Worm (Caenorhabditis elegans): ENCODE data around the gene srh-282.

srh-282 gene

ce11 chrIV:322497-322896 lies 49.3 kb upstream of the srh-282 start, which contains the start of gene grl-26 (continued):
- TF ChIP-seq unc-98 (GFP tag; IDR thresholded peaks at IDR 0.05) (no peak), xbp-1 (tag; optimal IDR thresholded peaks at IDR 0.05) (no peak), rnt-1 (tag; optimal IDR thresholded peaks at IDR 0.05) (peak; percentile 66), snpc-4 (tag; optimal IDR thresholded peaks at IDR 0.05) (no peak), Y116A8C.19 (tag; optimal IDR thresholded peaks at IDR 0.05; ENCODE audit: borderline replicate concordance) (no peak), hlh-17 (GFP tag; optimal IDR thresholded peaks at IDR 0.05; ENCODE audit: borderline replicate concordance) (no peak), nhr-11 (tag; optimal IDR thresholded peaks at IDR 0.05) (no peak), lin-15B (tag; optimal IDR thresholded peaks at IDR 0.05) (no peak), unc-86 (tag; optimal IDR thresholded peaks at IDR 0.05) (no peak), mef-2 (tag; optimal IDR thresholded peaks at IDR 0.05) (no peak), sptf-1 (tag; optimal IDR thresholded peaks at IDR 0.05) (no peak), vab-15 (tag; optimal IDR thresholded peaks at IDR 0.05) (no peak), sup-37 (GFP tag; optimal IDR thresholded peaks at IDR 0.05) (no peak), C16A3.4 (tag; optimal IDR thresholded peaks at IDR 0.05) (peak; percentile 68), elt-2 (tag; optimal IDR thresholded peaks at IDR 0.05) (no peak), egl-13 (tag; optimal IDR thresholded peaks at IDR 0.05) (no peak), ztf-11 (tag; optimal IDR thresholded peaks at IDR 0.05) (no peak), ceh-8 (GFP tag; optimal IDR thresholded peaks at IDR 0.05) (no peak), lir-3 (tag; optimal IDR thresholded peaks at IDR 0.05; ENCODE audit: poor library complexity) (no peak), ceh-63 (GFP tag; optimal IDR thresholded peaks at IDR 0.05) (no peak), mep-1 (tag; optimal IDR thresholded peaks at IDR 0.05) (peak; percentile 56), blmp-1 (tag; optimal IDR thresholded peaks at IDR 0.05) (peak; percentile 26), nhr-85 (tag) (peak; percentile 68), egl-27 (tag; optimal IDR thresholded peaks at IDR 0.05) (no peak), lin-39 (tag; optimal IDR thresholded peaks at IDR 0.05) (no peak), C34B4.2 (tag; optimal IDR thresholded peaks at IDR 0.05) (no peak), elt-3 (tag; optimal IDR thresholded peaks at IDR 0.05) (peak in 1 of 6 experiments; percentile 18), fos-1 (tag; optimal IDR thresholded peaks at IDR 0.05) (no peak), fkh-8 (tag; optimal IDR thresholded peaks at IDR 0.05) (no peak), mdl-1 (tag; optimal IDR thresholded peaks at IDR 0.05) (peak in 1 of 2 experiments; percentile 30), hlh-4 (tag; optimal IDR thresholded peaks at IDR 0.05) (no peak), irx-1 (tag; optimal IDR thresholded peaks at IDR 0.05) (no peak), zag-1 (tag; optimal IDR thresholded peaks at IDR 0.05) (no peak), fkh-4 (tag; optimal IDR thresholded peaks at IDR 0.05; ENCODE audit: borderline replicate concordance) (no peak), swsn-7 (tag; optimal IDR thresholded peaks at IDR 0.05) (peak; percentile 20), alr-1 (tag; optimal IDR thresholded peaks at IDR 0.05; ENCODE audit: borderline replicate concordance) (no peak)

DNA sequence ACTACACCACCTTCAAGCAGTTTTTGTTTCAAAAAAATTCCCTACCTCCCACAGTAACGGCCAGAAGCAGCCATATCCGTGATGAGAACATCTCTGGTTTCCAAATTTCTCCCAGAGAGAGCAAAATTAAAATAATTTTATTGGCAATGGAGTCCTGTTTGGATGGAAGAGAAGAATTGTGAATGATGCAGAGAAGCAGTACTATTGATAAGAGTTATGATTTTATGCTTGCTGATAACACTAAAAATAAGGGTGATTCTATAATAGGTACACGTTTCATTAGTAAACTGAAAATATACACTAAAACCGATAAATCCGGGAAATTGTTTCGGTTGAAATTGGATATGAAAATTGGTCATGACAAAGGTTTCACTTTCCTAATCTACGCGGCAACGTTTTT lies 47.2 kb upstream of the srh-282 start, which contains the start of gene dsc-4:
Gene dsc-4 (minus strand): TSS at position 165 of the 400 bp plus-strand sequence.
- no peak for TF ChIP-seq ces-1 (GFP tag; optimal IDR thresholded peaks at IDR 0.05)
- TF ChIP-seq elt-2 (tag; optimal IDR thresholded peaks at IDR 0.05) = peak; percentile 41

- no peak for TF ChIP-seq aly-2 (tag; optimal IDR thresholded peaks at IDR 0.05)
- peak; percentile 66 for TF ChIP-seq elt-2 (tag; optimal IDR thresholded peaks at IDR 0.05)
Measured at ce11 chrIV:319654-320053, 46.5 kb upstream of the srh-282 start.

ce11 chrIV:314475-314874 lies 41.3 kb upstream of the srh-282 start:
- TF ChIP-seq rnt-1 (tag; optimal IDR thresholded peaks at IDR 0.05) = peak; percentile 54
- TF ChIP-seq pag-3 (tag; optimal IDR thresholded peaks at IDR 0.05; ENCODE audit: borderline replicate concordance, insufficient read depth) = no peak

Data from whole organism, L1 larva.